Fruit fly (Drosophila melanogaster) whole organism, embryonic: Measurements from ENCODE around the gene kat80.

Experiments
- Adf1 ChIP-seq: fragments of 200-800 bp; sonication (Bioruptor generic); IDR thresholded peaks from 2 replicates; pipeline ENCODE4 v1.3.6; 2022; ENCODE audit warnings: missing biosample characterization, missing genetic modification characterization
- Aef1 ChIP-seq: fragments of 200-800 bp; sonication (Bioruptor generic); IDR thresholded peaks from 3 replicates; pipeline ENCODE4 v1.3.6; 2022; ENCODE audit warnings: missing biosample characterization, missing genetic modification characterization
- CG10209 ChIP-seq: fragments of 200-800 bp; sonication (Bioruptor generic); optimal IDR thresholded peaks from 3 replicates; lab custom pipeline; 2017; ENCODE audit warnings: missing biosample characterization, mild to moderate bottlenecking, missing genetic modification characterization, missing genetic modification reagents
- CG10274 ChIP-seq: fragments of 200-800 bp; sonication (Bioruptor generic); optimal IDR thresholded peaks from 3 replicates; lab custom pipeline; 2017; ENCODE audit warnings: missing biosample characterization, mild to moderate bottlenecking, missing genetic modification characterization
- CG11696 ChIP-seq: fragments of 200-800 bp; sonication (Bioruptor generic); IDR thresholded peaks from 2 replicates; pipeline ENCODE4 v1.3.6; 2022; ENCODE audit warnings: missing biosample characterization, missing genetic modification characterization
- CG13624 ChIP-seq: fragments of 200-800 bp; sonication (Bioruptor generic); optimal IDR thresholded peaks from 2 replicates; lab custom pipeline; 2016; ENCODE audit warnings: missing biosample characterization, missing genetic modification characterization
- CG14667 ChIP-seq: fragments of 200-800 bp; sonication (Bioruptor generic); IDR thresholded peaks from 2 replicates; pipeline ENCODE4 v1.3.6; 2022; ENCODE audit warnings: missing biosample characterization, missing genetic modification characterization
- CG14860 ChIP-seq: fragments of 200-800 bp; sonication (Bioruptor generic); IDR thresholded peaks from 3 replicates; pipeline ENCODE4 v1.3.6; 2022; ENCODE audit warnings: missing biosample characterization, missing genetic modification characterization; ENCODE audit not compliant: partially characterized antibody
- CG1792 ChIP-seq: fragments of 200-800 bp; sonication (Bioruptor generic); optimal IDR thresholded peaks from 2 replicates; lab custom pipeline; 2016; ENCODE audit warnings: missing biosample characterization, missing genetic modification characterization
- CG18011 ChIP-seq: fragments of 200-800 bp; sonication (Bioruptor generic); optimal IDR thresholded peaks from 2 replicates; lab custom pipeline; 2017; ENCODE audit warnings: missing biosample characterization, missing genetic modification characterization, mild to moderate bottlenecking, moderate library complexity, missing genotype
- CG2116 ChIP-seq: fragments of 200-800 bp; sonication (Bioruptor generic); optimal IDR thresholded peaks from 3 replicates; lab custom pipeline; 2018; ENCODE audit warnings: missing biosample characterization, mild to moderate bottlenecking, missing genetic modification characterization
- CG2202 ChIP-seq: fragments of 200-800 bp; sonication (Bioruptor generic); optimal IDR thresholded peaks from 2 replicates; lab custom pipeline; 2018; ENCODE audit warnings: missing biosample characterization, mild to moderate bottlenecking, missing genetic modification characterization
- CG32532 ChIP-seq: fragments of 200-800 bp; sonication (Bioruptor generic); IDR thresholded peaks from 2 replicates; pipeline ENCODE4 v1.3.6; 2022; ENCODE audit warnings: missing biosample characterization, missing genetic modification characterization
- CG4730 ChIP-seq: fragments of 200-800 bp; sonication (Bioruptor generic); IDR thresholded peaks from 2 replicates; pipeline ENCODE4 v1.3.6; 2022; ENCODE audit warnings: missing biosample characterization, missing genetic modification characterization
- CG6272 ChIP-seq: fragments of 200-800 bp; sonication (Bioruptor generic); IDR thresholded peaks from 2 replicates; pipeline ENCODE4 v1.3.6; 2022; ENCODE audit warnings: missing biosample characterization, missing genetic modification characterization
- CG7928 ChIP-seq: fragments of 200-800 bp; sonication (Bioruptor generic); optimal IDR thresholded peaks from 2 replicates; lab custom pipeline; 2017; ENCODE audit warnings: missing biosample characterization, mild to moderate bottlenecking, missing genetic modification characterization
- CG8478 ChIP-seq: fragments of >200 bp; optimal IDR thresholded peaks from 2 replicates; lab custom pipeline; 2018
- D19B ChIP-seq: fragments of 200-800 bp; sonication (Bioruptor generic); optimal IDR thresholded peaks from 2 replicates; lab custom pipeline; 2017; ENCODE audit warnings: missing biosample characterization, mild to moderate bottlenecking, missing genetic modification characterization
- Dek ChIP-seq: fragments of 200-800 bp; sonication (Bioruptor generic); optimal IDR thresholded peaks from 3 replicates; lab custom pipeline; 2019; ENCODE audit warnings: missing biosample characterization, mild to moderate bottlenecking, missing genetic modification characterization, moderate library complexity
- Dip3 ChIP-seq: fragments of 200-800 bp; sonication (Bioruptor generic); optimal IDR thresholded peaks from 3 replicates; lab custom pipeline; 2016; ENCODE audit warnings: missing biosample characterization, missing genetic modification characterization
- Doc3 ChIP-seq: fragments of 200-800 bp; sonication (Bioruptor generic); IDR thresholded peaks from 3 replicates; pipeline ENCODE4 v1.3.6; 2022; ENCODE audit warnings: missing biosample characterization, missing genetic modification characterization; ENCODE audit not compliant: partially characterized antibody
- Dp ChIP-seq: fragments of 200-800 bp; sonication (Bioruptor generic); optimal IDR thresholded peaks from 2 replicates; lab custom pipeline; 2018; ENCODE audit warnings: missing biosample characterization, mild to moderate bottlenecking, missing genetic modification characterization, moderate library complexity
- Hr3 ChIP-seq: fragments of 200-800 bp; sonication (Bioruptor generic); optimal IDR thresholded peaks from 3 replicates; lab custom pipeline; 2016; ENCODE audit warnings: missing biosample characterization, missing genetic modification characterization
- Hsf ChIP-seq: fragments of 200-800 bp; sonication (Bioruptor generic); optimal IDR thresholded peaks from 3 replicates; lab custom pipeline; 2016; ENCODE audit warnings: missing biosample characterization, missing genetic modification characterization
- Mes4 ChIP-seq: fragments of 200-800 bp; sonication (Bioruptor generic); optimal IDR thresholded peaks from 2 replicates; lab custom pipeline; 2016; ENCODE audit warnings: missing biosample characterization, missing genetic modification characterization
- Opbp ChIP-seq: fragments of 200-800 bp; sonication (Bioruptor generic); IDR thresholded peaks from 3 replicates; pipeline ENCODE4 v1.3.6; 2022; ENCODE audit warnings: missing biosample characterization, missing genetic modification characterization; ENCODE audit not compliant: partially characterized antibody
- Rx ChIP-seq: fragments of 200-800 bp; sonication (Bioruptor generic); IDR thresholded peaks from 2 replicates; pipeline ENCODE4 v1.3.6; 2022; ENCODE audit warnings: missing biosample characterization, missing genetic modification characterization
- Taf1 ChIP-seq: fragments of 200-800 bp; sonication (Bioruptor generic); IDR thresholded peaks from 2 replicates; pipeline ENCODE4 v1.3.6; 2022; ENCODE audit warnings: missing biosample characterization, missing genetic modification characterization
- ac ChIP-seq: fragments of 200-800 bp; sonication (Bioruptor generic); optimal IDR thresholded peaks from 3 replicates; lab custom pipeline; 2017; ENCODE audit warnings: missing biosample characterization, mild to moderate bottlenecking, missing genetic modification characterization
- ap ChIP-seq: fragments of 200-800 bp; sonication (Bioruptor generic); IDR thresholded peaks from 2 replicates; pipeline ENCODE4 v1.3.6; 2022; ENCODE audit warnings: missing biosample characterization, missing genetic modification characterization
- ase ChIP-seq: fragments of 200-800 bp; sonication (Bioruptor generic); IDR thresholded peaks from 3 replicates; pipeline ENCODE4 v1.3.6; 2022; ENCODE audit warnings: missing biosample characterization, missing genetic modification characterization
- bab2 ChIP-seq: fragments of 200-800 bp; sonication (Bioruptor generic); optimal IDR thresholded peaks from 2 replicates; lab custom pipeline; 2016; ENCODE audit warnings: missing biosample characterization, missing genetic modification characterization
- bcd ChIP-seq: fragments of 200-800 bp; sonication (Bioruptor generic); optimal IDR thresholded peaks from 2 replicates; lab custom pipeline; 2017; ENCODE audit warnings: missing biosample characterization, mild to moderate bottlenecking, missing genetic modification characterization
- bsh ChIP-seq, 2 experiments: fragments of 200-800 bp; sonication (Bioruptor generic); optimal IDR thresholded peaks; 2 replicates each; lab custom pipeline; 2017 to 2018; ENCODE audit warnings: mild to moderate bottlenecking in 2 of 2, missing biosample characterization in 2 of 2, missing genetic modification characterization in 2 of 2, moderate library complexity in 1 of 2
- btn ChIP-seq: fragments of 200-800 bp; sonication (Bioruptor generic); optimal IDR thresholded peaks from 2 replicates; lab custom pipeline; 2016; ENCODE audit warnings: missing biosample characterization, missing genetic modification characterization
- hbn ChIP-seq: fragments of 200-800 bp; sonication (Bioruptor generic); IDR thresholded peaks from 2 replicates; pipeline ENCODE4 v1.3.6; 2022; ENCODE audit warnings: missing biosample characterization, missing genetic modification characterization; ENCODE audit not compliant: partially characterized antibody
- hkb ChIP-seq, 2 experiments: fragments of 200-800 bp in 1 of 2; fragments of >200 bp in 1 of 2; sonication (Bioruptor generic) in 1 of 2; IDR thresholded peaks in 1 of 2; optimal IDR thresholded peaks in 1 of 2; 2 replicates each; pipeline versions ENCODE4 v1.3.6 to Lab custom; 2017 to 2022; ENCODE audit warnings: missing biosample characterization in 1 of 2, missing genetic modification characterization in 1 of 2
- odd ChIP-seq: fragments of 200-800 bp; sonication (Bioruptor generic); optimal IDR thresholded peaks from 2 replicates; lab custom pipeline; 2017; ENCODE audit warnings: missing biosample characterization, mild to moderate bottlenecking, missing genetic modification characterization
- otp ChIP-seq: fragments of 200-800 bp; sonication (Bioruptor generic); IDR thresholded peaks from 3 replicates; pipeline ENCODE4, ENCODE4 v1.3.6; 2022; ENCODE audit warnings: missing biosample characterization, missing genetic modification characterization
- pfk ChIP-seq: fragments of 200-800 bp; sonication (Bioruptor generic); optimal IDR thresholded peaks from 2 replicates; lab custom pipeline; 2018; ENCODE audit warnings: missing biosample characterization, mild to moderate bottlenecking, missing genetic modification characterization, moderate library complexity
- pita ChIP-seq: fragments of 200-800 bp; sonication (Bioruptor generic); optimal IDR thresholded peaks from 2 replicates; lab custom pipeline; 2017; ENCODE audit warnings: missing biosample characterization, mild to moderate bottlenecking, missing genetic modification characterization
- prd ChIP-seq, 3 experiments: fragments of >200 bp in 2 of 3; fragments of 200-800 bp in 1 of 3; sonication (Bioruptor generic) in 1 of 3; optimal IDR thresholded peaks in 2 of 3; IDR thresholded peaks in 1 of 3; 2 replicates in 2 of 3; 3 replicates in 1 of 3; pipeline versions ENCODE4 v1.3.6 to Lab custom; 2017 to 2022; ENCODE audit warnings: missing biosample characterization in 1 of 3, missing genetic modification characterization in 1 of 3
- rib ChIP-seq: fragments of 200-800 bp; sonication (Bioruptor generic); IDR thresholded peaks from 2 replicates; pipeline ENCODE4 v1.3.6; 2022; ENCODE audit warnings: missing biosample characterization, missing genetic modification characterization
- run ChIP-seq: fragments of 200-800 bp; sonication (Bioruptor generic); optimal IDR thresholded peaks from 3 replicates; lab custom pipeline; 2018; ENCODE audit warnings: missing biosample characterization, mild to moderate bottlenecking, missing genetic modification characterization
- sens ChIP-seq: fragments of 200-800 bp; sonication (Bioruptor generic); peaks from one replicate; lab custom pipeline; 2016; ENCODE audit warnings: missing biosample characterization, missing genetic modification characterization
- tin ChIP-seq: fragments of 200-800 bp; sonication (Bioruptor generic); optimal IDR thresholded peaks from 3 replicates; lab custom pipeline; 2016; ENCODE audit warnings: missing biosample characterization, missing genetic modification characterization
- twi ChIP-seq: fragments of 200-800 bp; optimal IDR thresholded peaks from 2 replicates; lab custom pipeline; 2019; ENCODE audit warnings: missing biosample characterization, mild to moderate bottlenecking, missing genetic modification characterization, moderate library complexity
- unc-4 ChIP-seq: fragments of 200-800 bp; sonication (Bioruptor generic); IDR thresholded peaks from 2 replicates; pipeline ENCODE4 v1.3.6; 2022; ENCODE audit warnings: missing biosample characterization, missing genetic modification characterization; ENCODE audit not compliant: partially characterized antibody

Gene kat80

DNA sequence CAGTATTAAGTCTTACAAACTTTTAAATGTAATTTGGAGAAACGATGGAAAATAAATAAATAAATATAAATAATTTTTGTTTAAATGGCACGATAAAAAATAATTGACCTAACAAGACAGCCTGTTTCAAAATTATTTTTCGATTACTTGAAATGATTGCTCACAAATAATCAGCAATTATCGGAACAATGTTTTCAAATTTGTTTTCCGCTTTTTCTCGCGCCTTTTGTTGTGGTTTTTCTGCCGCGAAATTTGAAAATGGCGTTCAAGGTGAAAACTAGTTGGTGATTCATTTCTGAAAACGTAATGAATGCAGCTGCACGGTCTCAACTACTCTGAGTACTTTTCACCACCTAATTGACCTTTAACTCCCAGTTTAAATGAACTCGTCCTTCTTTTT lies 45.1 kb upstream of the kat80 start (continued):
- TF ChIP-seq Opbp (peak; percentile 17; the same call in 1 of the 3 replicates), bab2 (no peak), Mes4 (GFP tag; lab: Kevin White, UChicago) (no peak), pfk (peak; percentile 75), CG2116 (GFP tag; lab: Kevin White, UChicago) (peak; percentile 68), unc-4 (GFP tag; lab: Robert Waterston, UW) (peak; percentile 19; the same call in 1 of the 2 replicates), CG14667 (GFP tag; lab: Robert Waterston, UW) (no peak), hbn (0 out of 2 replicates have a peak, but pooled peaks have one; percentile 40), ase (GFP tag; lab: Robert Waterston, UW) (no peak), CG2202 (tag; lab: Kevin White, UChicago) (no peak), Adf1 (no peak), Dp (peak; percentile 82), run (tag; lab: Kevin White, UChicago) (peak; percentile 11), rib (GFP tag; lab: Robert Waterston, UW) (no peak)

DNA sequence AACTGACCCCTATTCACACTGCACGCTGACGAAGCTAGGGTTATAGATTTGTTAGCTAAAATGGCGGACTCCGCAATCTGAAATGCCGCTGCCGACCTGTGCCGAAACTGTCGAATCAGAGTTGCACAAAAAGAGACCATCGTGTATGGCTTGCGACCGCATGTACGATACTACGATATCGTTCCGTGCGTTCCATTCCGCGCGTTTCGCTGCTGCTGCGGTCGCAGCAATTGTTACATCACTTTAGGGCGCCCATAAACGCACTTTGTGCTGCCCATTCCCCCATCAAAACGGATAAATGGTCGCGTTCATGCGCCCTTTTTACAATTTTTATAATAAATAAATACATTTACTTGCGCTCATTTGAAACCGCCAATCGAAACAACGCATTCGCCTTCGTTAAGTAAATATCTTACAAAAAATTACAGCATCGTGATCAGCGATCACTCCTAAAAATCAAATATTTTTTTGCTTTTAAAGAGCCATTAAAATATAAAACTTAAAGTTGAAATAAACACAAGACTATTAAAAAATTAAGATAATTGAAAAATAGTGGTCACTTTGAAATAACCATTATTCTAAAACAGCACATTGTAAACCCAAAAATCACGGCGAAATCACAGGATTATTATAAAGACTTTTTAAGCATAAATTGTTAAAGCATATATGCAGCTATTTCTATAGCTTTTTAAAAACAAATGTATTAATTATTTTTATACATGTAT lies 44.4 kb upstream of the kat80 start, which contains the start of gene Cyp1:
Cyp1 (minus strand) TSS at position 174 of the 725 bp plus-strand sequence.
- TF ChIP-seq Aef1 (GFP tag; lab: Robert Waterston, UW), result 0 out of 3 replicates have a peak, but pooled peaks have one; percentile 27
- no peak for TF ChIP-seq CG10274 (GFP tag; lab: Kevin White, UChicago)
- TF ChIP-seq CG10209 (GFP tag; lab: Kevin White, UChicago), result no peak
- TF ChIP-seq Doc3 (GFP tag; lab: Robert Waterston, UW), result 0 out of 3 replicates have a peak, but pooled peaks have one; percentile 42
- peak; percentile 58; the same call in 2 of the 3 replicates for TF ChIP-seq CG14860 (GFP tag; lab: Robert Waterston, UW)
- TF ChIP-seq Hsf, result no peak
- no peak for TF ChIP-seq Dek (tag; lab: Kevin White, UChicago)
- no peak for TF ChIP-seq CG7928 (GFP tag; lab: Kevin White, UChicago)
- no peak for TF ChIP-seq twi (tag; lab: Kevin White, UChicago)
- no peak for TF ChIP-seq hkb (optimal IDR thresholded peaks at IDR 0.05; lab: Kevin White, UChicago)
- TF ChIP-seq hkb (GFP tag; IDR thresholded peaks at IDR 0.05; lab: Robert Waterston, UW), result peak; percentile 58; the same call in 1 of the 2 replicates
- TF ChIP-seq CG13624 (GFP tag; lab: Kevin White, UChicago), result no peak
- no peak for TF ChIP-seq Dip3 (GFP tag; lab: Kevin White, UChicago)
- TF ChIP-seq CG8478, result no peak
- TF ChIP-seq Taf1 (GFP tag; lab: Robert Waterston, UW), result peak; percentile 6; the same call in 1 of the 2 replicates
- TF ChIP-seq Hr3 (GFP tag; lab: Kevin White, UChicago), result peak; percentile 5
- peak; percentile 3 for TF ChIP-seq tin
- no peak for TF ChIP-seq CG1792 (GFP tag; lab: Kevin White, UChicago)
- no peak for TF ChIP-seq CG18011 (GFP tag; lab: Kevin White, UChicago)
- peak; percentile 8 for TF ChIP-seq bcd
- TF ChIP-seq bsh (GFP tag; optimal IDR thresholded peaks at IDR 0.05; lab: Kevin White, UChicago), result peak in 1 of 2 experiments; percentile 10
- no peak for TF ChIP-seq Rx (GFP tag; lab: Robert Waterston, UW)
- peak; percentile 88 for TF ChIP-seq sens (GFP tag; lab: Kevin White, UChicago)
- no peak for TF ChIP-seq prd (optimal IDR thresholded peaks at IDR 0.05; lab: Kevin White, UChicago)
- peak; percentile 72 for TF ChIP-seq prd (GFP tag; IDR thresholded peaks at IDR 0.05; lab: Robert Waterston, UW)
- no peak for TF ChIP-seq D19B
- 0 out of 2 replicates have a peak, but pooled peaks have one; percentile 25 for TF ChIP-seq CG4730 (GFP tag; lab: Robert Waterston, UW)
- 0 out of 3 replicates have a peak, but pooled peaks have one; percentile 29 for TF ChIP-seq otp (GFP tag; lab: Robert Waterston, UW)
- no peak for TF ChIP-seq ac (GFP tag; lab: Kevin White, UChicago)
- TF ChIP-seq ap, result peak; percentile 32; the same call in 1 of the 2 replicates
- TF ChIP-seq btn (GFP tag; lab: Kevin White, UChicago), result no peak
- TF ChIP-seq CG11696 (GFP tag; lab: Robert Waterston, UW), result peak; percentile 19; the same call in 1 of the 2 replicates
- TF ChIP-seq CG6272 (GFP tag; lab: Robert Waterston, UW), result peak; percentile 52; the same call in 1 of the 2 replicates
- TF ChIP-seq pita, result no peak
- no peak; the same call in none of the 2 replicates for TF ChIP-seq CG32532 (GFP tag; lab: Robert Waterston, UW)
- TF ChIP-seq odd, result no peak
